Fruit fly (Drosophila melanogaster) whole organism, embryonic: ENCODE measurements around the gene CG7550.

Source experiments
- Awh ChIP-seq: fragments of 200-800 bp; sonication (Bioruptor generic); IDR thresholded peaks from 2 replicates; pipeline ENCODE4, ENCODE4 v1.3.6; 2022; ENCODE audit warnings: missing biosample characterization, missing genetic modification characterization
- CG1647 ChIP-seq: fragments of 200-800 bp; sonication (Bioruptor generic); optimal IDR thresholded peaks from 3 replicates; lab custom pipeline; 2016; ENCODE audit warnings: missing biosample characterization, missing genetic modification characterization
- CG17361 ChIP-seq: fragments of 200-800 bp; sonication (Bioruptor generic); IDR thresholded peaks from 3 replicates; pipeline ENCODE4 v1.3.6; 2022; ENCODE audit warnings: missing biosample characterization, missing genetic modification characterization
- CG18011 ChIP-seq: fragments of 200-800 bp; sonication (Bioruptor generic); optimal IDR thresholded peaks from 2 replicates; lab custom pipeline; 2017; ENCODE audit warnings: missing biosample characterization, missing genetic modification characterization, mild to moderate bottlenecking, moderate library complexity, missing genotype
- Doc2 ChIP-seq: fragments of 200-800 bp; sonication (Bioruptor generic); IDR thresholded peaks from 2 replicates; pipeline ENCODE4 v1.3.6; 2022; ENCODE audit warnings: missing biosample characterization, missing genetic modification characterization
- Nf-YB ChIP-seq: fragments of 200-800 bp; sonication (Bioruptor generic); optimal IDR thresholded peaks from 3 replicates; lab custom pipeline; 2019; ENCODE audit warnings: missing biosample characterization, mild to moderate bottlenecking, missing genetic modification characterization, moderate library complexity
- Sry-β ChIP-seq: fragments of 200-800 bp; sonication (Bioruptor generic); optimal IDR thresholded peaks from 2 replicates; lab custom pipeline; 2018; ENCODE audit warnings: missing biosample characterization, mild to moderate bottlenecking, missing genetic modification characterization, moderate library complexity
- ci ChIP-seq: fragments of 200-800 bp; sonication (Bioruptor generic); IDR thresholded peaks from 3 replicates; pipeline ENCODE4 v1.3.6; 2022; ENCODE audit warnings: missing biosample characterization, missing genetic modification characterization
- fd3F ChIP-seq: fragments of 200-800 bp; sonication (Bioruptor generic); optimal IDR thresholded peaks from 2 replicates; lab custom pipeline; 2018; ENCODE audit warnings: missing biosample characterization, mild to moderate bottlenecking, missing genetic modification characterization, moderate library complexity
- lbe ChIP-seq: fragments of 200-800 bp; sonication (Bioruptor generic); optimal IDR thresholded peaks from 2 replicates; lab custom pipeline; 2016; ENCODE audit warnings: missing biosample characterization, mild to moderate bottlenecking, missing genetic modification characterization
- maf-S ChIP-seq: fragments of 200-800 bp; sonication (Bioruptor generic); optimal IDR thresholded peaks from 2 replicates; lab custom pipeline; 2016; ENCODE audit warnings: missing biosample characterization, missing genetic modification characterization
- row ChIP-seq: fragments of 200-800 bp; sonication (Bioruptor generic); IDR thresholded peaks from 3 replicates; pipeline ENCODE4 v1.3.6; 2022; ENCODE audit warnings: missing biosample characterization, missing genetic modification characterization
- zf30C ChIP-seq: fragments of 200-800 bp; sonication (Bioruptor generic); optimal IDR thresholded peaks from 3 replicates; lab custom pipeline; 2018; ENCODE audit warnings: missing biosample characterization, mild to moderate bottlenecking, missing genetic modification characterization
- zfh2 ChIP-seq: fragments of 200-800 bp; sonication (Bioruptor generic); optimal IDR thresholded peaks from 2 replicates; lab custom pipeline; 2016; ENCODE audit warnings: missing biosample characterization, missing genetic modification characterization

dm6 chr3L:8094652-8095129 is 29.6 kb downstream of the CG7550 start:
- TF ChIP-seq ci (GFP tag; lab: Robert Waterston, UW): peak; percentile 38; the same call in 1 of the 3 replicates
- peak; percentile 46; the same call in 2 of the 3 replicates for TF ChIP-seq row
- TF ChIP-seq Sry-β (GFP tag; lab: Kevin White, UChicago): no peak
- no peak for TF ChIP-seq lbe (GFP tag; lab: Kevin White, UChicago)
- no peak for TF ChIP-seq CG18011
- no peak for TF ChIP-seq maf-S (GFP tag; lab: Kevin White, UChicago)
- no peak for TF ChIP-seq Nf-YB (GFP tag; lab: Kevin White, UChicago)
- TF ChIP-seq CG1647 (GFP tag; lab: Kevin White, UChicago): no peak
- TF ChIP-seq Doc2: no peak
- TF ChIP-seq zf30C (GFP tag; lab: Kevin White, UChicago): no peak
- 0 out of 3 replicates have a peak, but pooled peaks have one; percentile 44 for TF ChIP-seq CG17361 (GFP tag; lab: Robert Waterston, UW)
- no peak for TF ChIP-seq fd3F (GFP tag; lab: Kevin White, UChicago)
- no peak for TF ChIP-seq zfh2 (GFP tag; lab: Kevin White, UChicago)
- TF ChIP-seq Awh: no peak
